Fruit fly (Drosophila melanogaster) whole organism, embryonic: ENCODE measurements around the gene AsnRS.
A peak's percentile ranks its signal among the peaks of the same experiment; 100 is the strongest.

Experiments used
- ATbp ChIP-seq: fragments of 200-800 bp; sonication (Bioruptor generic); optimal IDR thresholded peaks from 2 replicates; lab custom pipeline; 2017; ENCODE audit warnings: missing biosample characterization, mild to moderate bottlenecking, missing genetic modification characterization, missing genetic modification reagents
- Ada2b ChIP-seq: fragments of 200-800 bp; sonication (Bioruptor generic); IDR thresholded peaks from 2 replicates; pipeline ENCODE4 v1.3.6; 2022; ENCODE audit warnings: missing biosample characterization, missing genetic modification characterization
- C15 ChIP-seq: fragments of 200-800 bp; sonication (Bioruptor generic); IDR thresholded peaks from 3 replicates; pipeline ENCODE4 v1.3.6; 2022; ENCODE audit warnings: missing biosample characterization, missing genetic modification characterization
- CG10267 ChIP-seq: fragments of 200-800 bp; sonication (Bioruptor generic); optimal IDR thresholded peaks from 2 replicates; lab custom pipeline; 2018; ENCODE audit warnings: missing biosample characterization, mild to moderate bottlenecking, missing genetic modification characterization, moderate library complexity
- CG10431 ChIP-seq: fragments of 200-800 bp; sonication (Bioruptor generic); optimal IDR thresholded peaks from 3 replicates; lab custom pipeline; 2018; ENCODE audit warnings: missing biosample characterization, mild to moderate bottlenecking, missing genetic modification characterization
- CG11093 ChIP-seq: fragments of 200-800 bp; sonication (Bioruptor generic); IDR thresholded peaks from 3 replicates; pipeline ENCODE4 v1.3.6; 2022; ENCODE audit warnings: missing biosample characterization, missing genetic modification characterization
- CG13624 ChIP-seq: fragments of 200-800 bp; sonication (Bioruptor generic); optimal IDR thresholded peaks from 2 replicates; lab custom pipeline; 2016; ENCODE audit warnings: missing biosample characterization, missing genetic modification characterization
- CG17829 ChIP-seq: fragments of 200-800 bp; optimal IDR thresholded peaks from 2 replicates; lab custom pipeline; 2019; ENCODE audit warnings: missing biosample characterization, mild to moderate bottlenecking, missing genetic modification characterization, moderate library complexity
- CG18262 ChIP-seq: fragments of 200-800 bp; optimal IDR thresholded peaks from 3 replicates; lab custom pipeline; 2019; ENCODE audit warnings: missing biosample characterization, mild to moderate bottlenecking, missing genetic modification characterization, moderate library complexity
- CG18476 ChIP-seq: fragments of 200-800 bp; sonication (Bioruptor generic); optimal IDR thresholded peaks from 2 replicates; lab custom pipeline; 2016; ENCODE audit warnings: missing biosample characterization, mild to moderate bottlenecking, missing genetic modification characterization
- CG2129 ChIP-seq: fragments of 200-800 bp; sonication (Bioruptor generic); IDR thresholded peaks from 2 replicates; pipeline ENCODE4 v1.3.6; 2022; ENCODE audit warnings: missing biosample characterization, missing genetic modification characterization; ENCODE audit not compliant: partially characterized antibody
- CG3281 ChIP-seq: fragments of 200-800 bp; sonication (Bioruptor generic); optimal IDR thresholded peaks from 3 replicates; lab custom pipeline; 2017; ENCODE audit warnings: missing biosample characterization, mild to moderate bottlenecking, missing genetic modification characterization
- CG3847 ChIP-seq: fragments of 200-800 bp; sonication (Bioruptor generic); IDR thresholded peaks from 2 replicates; pipeline ENCODE4 v1.3.6; 2022; ENCODE audit warnings: missing biosample characterization, missing genetic modification characterization
- CG7839 ChIP-seq: fragments of 200-800 bp; sonication (Bioruptor generic); optimal IDR thresholded peaks from 3 replicates; lab custom pipeline; 2018; ENCODE audit warnings: missing biosample characterization, mild to moderate bottlenecking, missing genetic modification characterization, moderate library complexity
- CG9215 ChIP-seq: fragments of 200-800 bp; sonication (Bioruptor generic); IDR thresholded peaks from 2 replicates; pipeline ENCODE4 v1.3.6; 2022; ENCODE audit warnings: missing biosample characterization, missing genetic modification characterization
- E2f2 ChIP-seq: fragments of 200-800 bp; sonication (Bioruptor generic); IDR thresholded peaks from 2 replicates; pipeline ENCODE4 v1.3.6; 2022; ENCODE audit warnings: missing biosample characterization, missing genetic modification characterization
- Eip74EF ChIP-seq, 2 experiments: fragments of 200-800 bp in 1 of 2; fragments of >200 bp in 1 of 2; sonication (Bioruptor generic) in 1 of 2; optimal IDR thresholded peaks; 2 replicates each; lab custom pipeline; 2017 to 2019; ENCODE audit warnings: missing biosample characterization in 2 of 2, missing genetic modification characterization in 2 of 2, mild to moderate bottlenecking in 1 of 2, moderate library complexity in 1 of 2
- HHEX ChIP-seq: fragments of 200-800 bp; sonication (Bioruptor generic); optimal IDR thresholded peaks from 3 replicates; lab custom pipeline; 2017; ENCODE audit warnings: missing biosample characterization, mild to moderate bottlenecking, missing genetic modification characterization, missing genetic modification reagents
- Hr3 ChIP-seq: fragments of 200-800 bp; sonication (Bioruptor generic); optimal IDR thresholded peaks from 3 replicates; lab custom pipeline; 2016; ENCODE audit warnings: missing biosample characterization, missing genetic modification characterization
- Lhr ChIP-seq: fragments of 200-800 bp; sonication (Bioruptor generic); optimal IDR thresholded peaks from 3 replicates; lab custom pipeline; 2017; ENCODE audit warnings: mild to moderate bottlenecking, missing biosample characterization, missing genetic modification reagents, missing genetic modification characterization
- Max ChIP-seq: fragments of 200-800 bp; sonication (Bioruptor generic); optimal IDR thresholded peaks from 2 replicates; lab custom pipeline; 2016; ENCODE audit warnings: missing biosample characterization, mild to moderate bottlenecking, missing genetic modification characterization
- Meics ChIP-seq: fragments of 200-800 bp; sonication (Bioruptor generic); optimal IDR thresholded peaks from 2 replicates; lab custom pipeline; 2017; ENCODE audit warnings: missing biosample characterization, mild to moderate bottlenecking, missing genetic modification characterization
- Side ChIP-seq: fragments of 200-800 bp; sonication (Bioruptor generic); optimal IDR thresholded peaks from 2 replicates; lab custom pipeline; 2016; ENCODE audit warnings: missing biosample characterization, missing genetic modification characterization
- Sin3A ChIP-seq: fragments of >200 bp; optimal IDR thresholded peaks from 2 replicates; lab custom pipeline; 2018
- Sox102F ChIP-seq: fragments of 200-800 bp; sonication (Bioruptor generic); optimal IDR thresholded peaks from 2 replicates; lab custom pipeline; 2018; ENCODE audit warnings: missing biosample characterization, mild to moderate bottlenecking, missing genetic modification characterization, moderate library complexity
- TFAM ChIP-seq: fragments of 200-800 bp; sonication (Bioruptor generic); optimal IDR thresholded peaks from 2 replicates; lab custom pipeline; 2017; ENCODE audit warnings: missing biosample characterization, missing genetic modification characterization, inconsistent platforms
- Taf1 ChIP-seq: fragments of 200-800 bp; sonication (Bioruptor generic); IDR thresholded peaks from 2 replicates; pipeline ENCODE4 v1.3.6; 2022; ENCODE audit warnings: missing biosample characterization, missing genetic modification characterization
- ab ChIP-seq: fragments of 200-800 bp; sonication (Bioruptor generic); optimal IDR thresholded peaks from 2 replicates; lab custom pipeline; 2016; ENCODE audit warnings: missing biosample characterization, missing genetic modification characterization
- ato ChIP-seq: fragments of 200-800 bp; sonication (Bioruptor generic); IDR thresholded peaks from 2 replicates; pipeline ENCODE4 v1.3.6; 2022; ENCODE audit warnings: missing biosample characterization, missing genetic modification characterization; ENCODE audit not compliant: partially characterized antibody
- chif ChIP-seq, 2 experiments: fragments of 200-800 bp; sonication (Bioruptor generic); optimal IDR thresholded peaks; 3 replicates each; lab custom pipeline; 2016; ENCODE audit warnings: missing biosample characterization in 2 of 2, missing genetic modification characterization in 2 of 2
- crol ChIP-seq: fragments of 200-800 bp; sonication (Bioruptor generic); IDR thresholded peaks from 2 replicates; pipeline ENCODE4 v1.3.6; 2022; ENCODE audit warnings: missing biosample characterization, missing genetic modification characterization
- dmrt99B ChIP-seq: fragments of 200-800 bp; sonication (Bioruptor generic); optimal IDR thresholded peaks from 2 replicates; lab custom pipeline; 2018; ENCODE audit warnings: missing biosample characterization, mild to moderate bottlenecking, missing genetic modification characterization, moderate library complexity
- en ChIP-seq: fragments of 200-800 bp; sonication (Bioruptor generic); optimal IDR thresholded peaks from 2 replicates; lab custom pipeline; 2016; ENCODE audit warnings: missing biosample characterization, missing genetic modification characterization
- fru ChIP-seq: fragments of >200 bp; optimal IDR thresholded peaks from 2 replicates; lab custom pipeline; 2017
- hkb ChIP-seq, 2 experiments: fragments of 200-800 bp in 1 of 2; fragments of >200 bp in 1 of 2; sonication (Bioruptor generic) in 1 of 2; IDR thresholded peaks in 1 of 2; optimal IDR thresholded peaks in 1 of 2; 2 replicates each; pipeline versions ENCODE4 v1.3.6 to Lab custom; 2017 to 2022; ENCODE audit warnings: missing biosample characterization in 1 of 2, missing genetic modification characterization in 1 of 2
- ind ChIP-seq: fragments of 200-800 bp; sonication (Bioruptor generic); optimal IDR thresholded peaks from 3 replicates; lab custom pipeline; 2016; ENCODE audit warnings: missing biosample characterization, missing genetic modification characterization
- lab ChIP-seq: fragments of 200-800 bp; sonication (Bioruptor generic); optimal IDR thresholded peaks from 3 replicates; lab custom pipeline; 2017; ENCODE audit warnings: missing biosample characterization, missing genetic modification characterization, mild to moderate bottlenecking, moderate library complexity, missing genetic modification reagents
- lov ChIP-seq, 2 experiments: fragments of 200-800 bp in 1 of 2; fragments of >200 bp in 1 of 2; sonication (Bioruptor generic) in 1 of 2; IDR thresholded peaks in 1 of 2; optimal IDR thresholded peaks in 1 of 2; 2 replicates in 1 of 2; 3 replicates in 1 of 2; pipeline versions ENCODE4 v1.3.6 to Lab custom; 2017 to 2022; ENCODE audit warnings: missing biosample characterization in 1 of 2, missing genetic modification characterization in 1 of 2
- maf-S ChIP-seq: fragments of 200-800 bp; sonication (Bioruptor generic); optimal IDR thresholded peaks from 2 replicates; lab custom pipeline; 2016; ENCODE audit warnings: missing biosample characterization, missing genetic modification characterization
- mam ChIP-seq: fragments of 200-800 bp; sonication (Bioruptor generic); optimal IDR thresholded peaks from 3 replicates; lab custom pipeline; 2016; ENCODE audit warnings: missing biosample characterization, missing genetic modification characterization
- nmo ChIP-seq: fragments of 200-800 bp; sonication (Bioruptor generic); optimal IDR thresholded peaks from 2 replicates; lab custom pipeline; 2018; ENCODE audit warnings: missing biosample characterization, mild to moderate bottlenecking, missing genetic modification characterization, moderate library complexity
- nom ChIP-seq: fragments of 200-800 bp; sonication (Bioruptor generic); optimal IDR thresholded peaks from 2 replicates; lab custom pipeline; 2017; ENCODE audit warnings: missing biosample characterization, missing genetic modification characterization, mild to moderate bottlenecking, moderate library complexity, missing genetic modification reagents
- org-1 ChIP-seq: fragments of 200-800 bp; sonication (Bioruptor generic); optimal IDR thresholded peaks from 2 replicates; lab custom pipeline; 2017; ENCODE audit warnings: missing biosample characterization, missing genetic modification characterization
- salm ChIP-seq: fragments of 200-800 bp; sonication (Bioruptor generic); optimal IDR thresholded peaks from 2 replicates; lab custom pipeline; 2018; ENCODE audit warnings: missing biosample characterization, mild to moderate bottlenecking, missing genetic modification characterization
- slou ChIP-seq: fragments of 200-800 bp; sonication (Bioruptor generic); optimal IDR thresholded peaks from 3 replicates; lab custom pipeline; 2016; ENCODE audit warnings: missing biosample characterization, missing genetic modification characterization
- tna ChIP-seq: fragments of 200-800 bp; sonication (Bioruptor generic); IDR thresholded peaks from 2 replicates; pipeline ENCODE4 v1.3.6; 2022; ENCODE audit warnings: missing biosample characterization, missing genetic modification characterization; ENCODE audit not compliant: partially characterized antibody
- trem ChIP-seq: fragments of 200-800 bp; optimal IDR thresholded peaks from 3 replicates; lab custom pipeline; 2019; ENCODE audit warnings: missing biosample characterization, mild to moderate bottlenecking, missing genetic modification characterization, moderate library complexity
- vvl ChIP-seq: fragments of 200-800 bp; sonication (Bioruptor generic); IDR thresholded peaks from 2 replicates; pipeline ENCODE4 v1.3.6; 2022; ENCODE audit warnings: missing biosample characterization, missing genetic modification characterization
- wor ChIP-seq: fragments of 200-800 bp; sonication (Bioruptor generic); IDR thresholded peaks from 2 replicates; pipeline ENCODE4 v1.3.6; 2022; ENCODE audit warnings: missing biosample characterization, missing genetic modification characterization
- zen2 ChIP-seq: fragments of 200-800 bp; sonication (Bioruptor generic); IDR thresholded peaks from 3 replicates; pipeline ENCODE4 v1.3.6; 2022; ENCODE audit warnings: missing biosample characterization, missing genetic modification characterization; ENCODE audit not compliant: partially characterized antibody

Gene AsnRS

dm6 chr2L:19123472-19124070, 8.2 kb downstream of the AsnRS start, which contains the start of gene Phb1 (continued):
- TF ChIP-seq tna (GFP tag; lab: Robert Waterston, UW) (peak; percentile 98), Ada2b (GFP tag; lab: Robert Waterston, UW) (no peak), Eip74EF (GFP tag; optimal IDR thresholded peaks at IDR 0.05; lab: Kevin White, UChicago) (no peak), C15 (GFP tag; lab: Robert Waterston, UW) (no peak), en (GFP tag; lab: Kevin White, UChicago) (no peak), CG3281 (GFP tag; lab: Kevin White, UChicago) (no peak), ab (no peak), CG18476 (GFP tag; lab: Kevin White, UChicago) (no peak), CG10267 (peak; percentile 28), Sox102F (GFP tag; lab: Kevin White, UChicago) (no peak), hkb (optimal IDR thresholded peaks at IDR 0.05; lab: Kevin White, UChicago) (no peak), hkb (GFP tag; IDR thresholded peaks at IDR 0.05; lab: Robert Waterston, UW) (no peak), trem (tag; lab: Kevin White, UChicago) (peak; percentile 37), CG7839 (tag; lab: Kevin White, UChicago) (no peak), salm (tag; lab: Kevin White, UChicago) (no peak), CG9215 (GFP tag; lab: Robert Waterston, UW) (no peak), org-1 (GFP tag; lab: Kevin White, UChicago) (no peak), chif (GFP tag; optimal IDR thresholded peaks at IDR 0.05; lab: Kevin White, UChicago) (no peak), Meics (GFP tag; lab: Kevin White, UChicago) (no peak), vvl (GFP tag; lab: Robert Waterston, UW) (peak; percentile 27; the same call in 1 of the 2 replicates), Taf1 (no peak), ato (GFP tag; lab: Robert Waterston, UW) (peak; percentile 96), ind (no peak), wor (GFP tag; lab: Robert Waterston, UW) (no peak), Lhr (GFP tag; lab: Kevin White, UChicago) (no peak), HHEX (GFP tag; lab: Kevin White, UChicago) (no peak), CG13624 (GFP tag; lab: Kevin White, UChicago) (no peak), CG10431 (no peak), CG2129 (GFP tag; lab: Robert Waterston, UW) (peak; percentile 28; the same call in 1 of the 2 replicates), zen2 (GFP tag; lab: Robert Waterston, UW) (peak; percentile 95)
- TF ChIP-seq, all 482 proteins: peak for 56

- TF ChIP-seq mam (peak; percentile 31), nmo (GFP tag; lab: Kevin White, UChicago) (peak; percentile 25), nom (no peak), fru (no peak), lov (optimal IDR thresholded peaks at IDR 0.05; lab: Kevin White, UChicago) (no peak), lov (GFP tag; IDR thresholded peaks at IDR 0.05; lab: Robert Waterston, UW) (no peak), Side (peak; percentile 23), CG17829 (tag; lab: Kevin White, UChicago) (no peak), TFAM (GFP tag; lab: Kevin White, UChicago) (no peak), dmrt99B (tag; lab: Kevin White, UChicago) (peak; percentile 60), E2f2 (GFP tag; lab: Robert Waterston, UW) (no peak), Hr3 (GFP tag; lab: Kevin White, UChicago) (peak; percentile 19), CG11093 (no peak), CG18262 (tag; lab: Kevin White, UChicago) (peak; percentile 52), crol (GFP tag; lab: Robert Waterston, UW) (no peak), Sin3A (no peak), lab (GFP tag; lab: Kevin White, UChicago) (peak; percentile 59), ATbp (GFP tag; lab: Kevin White, UChicago) (no peak), ab (no peak), slou (GFP tag; lab: Kevin White, UChicago) (no peak), Max (GFP tag; lab: Kevin White, UChicago) (peak; percentile 9), CG3847 (GFP tag; lab: Robert Waterston, UW) (no peak), maf-S (GFP tag; lab: Kevin White, UChicago) (no peak)
Observed at dm6 chr2L:19120984-19121383, 10.8 kb downstream of the AsnRS start.
